Worm (Caenorhabditis elegans): ENCODE results near the gene C32H11.4.

Gene C32H11.4

ce11 chrIV:12969141-12969540 lies 48.1 kb downstream of the C32H11.4 start, which contains the start of gene F55G11.2:
Gene F55G11.2 (minus strand): TSS chrIV:12969289.
- TF ChIP-seq nhr-80 (tag; optimal IDR thresholded peaks at IDR 0.05): peak; percentile 55
- TF ChIP-seq egl-44 (GFP tag; IDR thresholded peaks at IDR 0.05): no peak
- no peak for TF ChIP-seq tbx-9 (tag; optimal IDR thresholded peaks at IDR 0.05; ENCODE audit: borderline replicate concordance)

- TF ChIP-seq nhr-80 (tag; optimal IDR thresholded peaks at IDR 0.05): peak; percentile 59
- TF ChIP-seq ztf-22 (GFP tag; optimal IDR thresholded peaks at IDR 0.05): no peak
- no peak for TF ChIP-seq Y67H2A.10 (GFP tag; conservative IDR thresholded peaks at IDR 0.05)
- no peak for TF ChIP-seq ztf-26 (tag; optimal IDR thresholded peaks at IDR 0.05)
- TF ChIP-seq ztf-25 (GFP tag; IDR thresholded peaks at IDR 0.05): no peak
- TF ChIP-seq Y95B8A.8 (GFP tag; IDR thresholded peaks at IDR 0.05): no peak
- no peak for TF ChIP-seq snpc-3.4 (tag; optimal IDR thresholded peaks at IDR 0.05)
Measured at ce11 chrIV:12971994-12972520, 51.0 kb downstream of the C32H11.4 start.

ce11 chrIV:12972780-12973179 lies 51.7 kb downstream of the C32H11.4 start:
- TF ChIP-seq aptf-2 (GFP tag; conservative IDR thresholded peaks at IDR 0.05) (no peak), K11D2.4 (GFP tag; IDR thresholded peaks at IDR 0.05) (no peak)

All from whole organism, young adult.